Fruit fly (Drosophila melanogaster) whole organism, embryonic: ENCODE results near the gene zen.

Experiments used
- Atf6 ChIP-seq: fragments of 200-800 bp; sonication (Bioruptor generic); IDR thresholded peaks from 2 replicates; pipeline ENCODE4 v1.3.6; 2022; ENCODE audit warnings: missing biosample characterization, missing genetic modification characterization
- Bteb2 ChIP-seq: fragments of 200-800 bp; sonication (Bioruptor generic); optimal IDR thresholded peaks from 2 replicates; lab custom pipeline; 2016; ENCODE audit warnings: missing biosample characterization, missing genetic modification characterization
- CG11456 ChIP-seq: fragments of 200-800 bp; sonication (Bioruptor generic); IDR thresholded peaks from 3 replicates; pipeline ENCODE4 v1.3.6; 2022; ENCODE audit warnings: missing biosample characterization, missing genetic modification characterization
- CG11504 ChIP-seq: fragments of 200-800 bp; sonication (Bioruptor generic); optimal IDR thresholded peaks from 3 replicates; lab custom pipeline; 2019; ENCODE audit warnings: missing biosample characterization, mild to moderate bottlenecking, missing genetic modification characterization, moderate library complexity
- CG11560 ChIP-seq: fragments of 200-800 bp; sonication (Bioruptor generic); IDR thresholded peaks from 3 replicates; pipeline ENCODE4 v1.3.6; 2022; ENCODE audit warnings: missing biosample characterization, missing genetic modification characterization
- CG15073 ChIP-seq: fragments of 200-800 bp; sonication (Bioruptor generic); optimal IDR thresholded peaks from 2 replicates; lab custom pipeline; 2016; ENCODE audit warnings: missing biosample characterization, missing genetic modification characterization
- CG15514 ChIP-seq: fragments of 200-800 bp; sonication (Bioruptor generic); optimal IDR thresholded peaks from 3 replicates; lab custom pipeline; 2017; ENCODE audit warnings: missing biosample characterization, missing genetic modification characterization, mild to moderate bottlenecking, moderate library complexity, missing genetic modification reagents
- CG1603 ChIP-seq: fragments of 200-800 bp; sonication (Bioruptor generic); optimal IDR thresholded peaks from 2 replicates; lab custom pipeline; 2019; ENCODE audit warnings: missing biosample characterization, mild to moderate bottlenecking, missing genetic modification characterization, moderate library complexity
- CG16813 ChIP-seq: fragments of 200-800 bp; sonication (Bioruptor generic); IDR thresholded peaks from 3 replicates; pipeline ENCODE4 v1.3.6; 2022; ENCODE audit warnings: missing biosample characterization, missing genetic modification characterization; ENCODE audit not compliant: partially characterized antibody
- CG17802 ChIP-seq: fragments of 200-800 bp; sonication (Bioruptor generic); optimal IDR thresholded peaks from 2 replicates; lab custom pipeline; 2018; ENCODE audit warnings: missing biosample characterization, mild to moderate bottlenecking, missing genetic modification characterization, moderate library complexity
- CG18011 ChIP-seq: fragments of 200-800 bp; sonication (Bioruptor generic); optimal IDR thresholded peaks from 2 replicates; lab custom pipeline; 2017; ENCODE audit warnings: missing biosample characterization, missing genetic modification characterization, mild to moderate bottlenecking, moderate library complexity, missing genotype
- CG2199 ChIP-seq: fragments of 200-800 bp; sonication (Bioruptor generic); IDR thresholded peaks from 3 replicates; pipeline ENCODE4 v1.3.6; 2022; ENCODE audit warnings: missing biosample characterization, missing genetic modification characterization
- CG32767 ChIP-seq: fragments of 200-800 bp; sonication (Bioruptor generic); IDR thresholded peaks from 2 replicates; pipeline ENCODE4 v1.3.6; 2022; ENCODE audit warnings: missing biosample characterization, missing genetic modification characterization
- CG33213 ChIP-seq: fragments of 200-800 bp; sonication (Bioruptor generic); optimal IDR thresholded peaks from 3 replicates; lab custom pipeline; 2016; ENCODE audit warnings: missing biosample characterization, missing genetic modification characterization
- CG42726 ChIP-seq: fragments of 200-800 bp; sonication (Bioruptor generic); IDR thresholded peaks from 2 replicates; pipeline ENCODE4 v1.3.6; 2022; ENCODE audit warnings: missing biosample characterization, missing genetic modification characterization; ENCODE audit not compliant: partially characterized antibody
- CG7839 ChIP-seq: fragments of 200-800 bp; sonication (Bioruptor generic); optimal IDR thresholded peaks from 3 replicates; lab custom pipeline; 2018; ENCODE audit warnings: missing biosample characterization, mild to moderate bottlenecking, missing genetic modification characterization, moderate library complexity
- CTCF ChIP-seq: fragments of 200-800 bp; sonication (Bioruptor generic); optimal IDR thresholded peaks from 2 replicates; lab custom pipeline; 2017; ENCODE audit warnings: missing biosample characterization, mild to moderate bottlenecking, missing genetic modification characterization, moderate library complexity
- Dek ChIP-seq: fragments of 200-800 bp; sonication (Bioruptor generic); optimal IDR thresholded peaks from 3 replicates; lab custom pipeline; 2019; ENCODE audit warnings: missing biosample characterization, mild to moderate bottlenecking, missing genetic modification characterization, moderate library complexity
- E2f1 ChIP-seq: fragments of 200-800 bp; sonication (Bioruptor generic); IDR thresholded peaks from 2 replicates; pipeline ENCODE4 v1.3.6; 2022; ENCODE audit warnings: missing biosample characterization, missing genetic modification characterization
- HLH4C ChIP-seq: fragments of 200-800 bp; sonication (Bioruptor generic); IDR thresholded peaks from 3 replicates; pipeline ENCODE4 v1.3.6; 2022; ENCODE audit warnings: missing biosample characterization, missing genetic modification characterization; ENCODE audit not compliant: partially characterized antibody
- HLHmδ ChIP-seq: fragments of 200-800 bp; sonication (Bioruptor generic); optimal IDR thresholded peaks from 2 replicates; lab custom pipeline; 2018; ENCODE audit warnings: missing biosample characterization, mild to moderate bottlenecking, missing genetic modification characterization, moderate library complexity
- Lhr ChIP-seq: fragments of 200-800 bp; sonication (Bioruptor generic); optimal IDR thresholded peaks from 3 replicates; lab custom pipeline; 2017; ENCODE audit warnings: mild to moderate bottlenecking, missing biosample characterization, missing genetic modification reagents, missing genetic modification characterization
- Max ChIP-seq: fragments of 200-800 bp; sonication (Bioruptor generic); optimal IDR thresholded peaks from 2 replicates; lab custom pipeline; 2016; ENCODE audit warnings: missing biosample characterization, mild to moderate bottlenecking, missing genetic modification characterization
- Med ChIP-seq: fragments of 200-800 bp; sonication (Bioruptor generic); peaks from one replicate; lab custom pipeline; 2016; ENCODE audit warnings: missing biosample characterization, missing genetic modification characterization, mild to moderate bottlenecking, inconsistent platforms, moderate library complexity
- Myb ChIP-seq: fragments of 200-800 bp; sonication (Bioruptor generic); optimal IDR thresholded peaks from 2 replicates; lab custom pipeline; 2016; ENCODE audit warnings: missing biosample characterization, missing genetic modification characterization
- Scr ChIP-seq: fragments of 200-800 bp; sonication (Bioruptor generic); IDR thresholded peaks from 2 replicates; pipeline ENCODE4 v1.3.6; 2022; ENCODE audit warnings: missing biosample characterization, missing genetic modification characterization; ENCODE audit not compliant: partially characterized antibody
- amos ChIP-seq: fragments of 200-800 bp; sonication (Bioruptor generic); IDR thresholded peaks from 2 replicates; pipeline ENCODE4 v1.3.6; 2022; ENCODE audit warnings: missing biosample characterization, missing genetic modification characterization; ENCODE audit not compliant: partially characterized antibody
- bbx ChIP-seq: fragments of 200-800 bp; sonication (Bioruptor generic); IDR thresholded peaks from 2 replicates; pipeline ENCODE4 v1.3.6; 2022; ENCODE audit warnings: missing biosample characterization, missing genetic modification characterization; ENCODE audit not compliant: partially characterized antibody
- cg ChIP-seq: fragments of 200-800 bp; sonication (Bioruptor generic); optimal IDR thresholded peaks from 3 replicates; lab custom pipeline; 2019; ENCODE audit warnings: missing biosample characterization, mild to moderate bottlenecking, missing genetic modification characterization, moderate library complexity
- chif ChIP-seq, 2 experiments: fragments of 200-800 bp; sonication (Bioruptor generic); optimal IDR thresholded peaks; 3 replicates each; lab custom pipeline; 2016; ENCODE audit warnings: missing biosample characterization in 2 of 2, missing genetic modification characterization in 2 of 2
- en ChIP-seq: fragments of 200-800 bp; sonication (Bioruptor generic); optimal IDR thresholded peaks from 2 replicates; lab custom pipeline; 2016; ENCODE audit warnings: missing biosample characterization, missing genetic modification characterization
- esg ChIP-seq: fragments of 200-800 bp; sonication (Bioruptor generic); conservative IDR thresholded peaks from 2 replicates; pipeline ENCODE4 v1.3.6; 2022; ENCODE audit warnings: missing biosample characterization, missing genetic modification characterization
- fd3F ChIP-seq: fragments of 200-800 bp; sonication (Bioruptor generic); optimal IDR thresholded peaks from 2 replicates; lab custom pipeline; 2018; ENCODE audit warnings: missing biosample characterization, mild to moderate bottlenecking, missing genetic modification characterization, moderate library complexity
- gfzf ChIP-seq: fragments of 200-800 bp; sonication (Bioruptor generic); optimal IDR thresholded peaks from 2 replicates; lab custom pipeline; 2016; ENCODE audit warnings: missing biosample characterization, mild to moderate bottlenecking, missing genetic modification characterization, moderate library complexity
- insv ChIP-seq, 2 experiments: fragments of 200-800 bp; sonication (Bioruptor generic); optimal IDR thresholded peaks; 3 replicates each; lab custom pipeline; 2016 to 2018; ENCODE audit warnings: missing biosample characterization in 2 of 2, missing genetic modification characterization in 2 of 2
- knrl ChIP-seq: fragments of 200-800 bp; sonication (Bioruptor generic); IDR thresholded peaks from 3 replicates; pipeline ENCODE4 v1.3.6; 2022; ENCODE audit warnings: missing biosample characterization, missing genetic modification characterization; ENCODE audit not compliant: partially characterized antibody
- mam ChIP-seq: fragments of 200-800 bp; sonication (Bioruptor generic); optimal IDR thresholded peaks from 3 replicates; lab custom pipeline; 2016; ENCODE audit warnings: missing biosample characterization, missing genetic modification characterization
- odd ChIP-seq: fragments of 200-800 bp; sonication (Bioruptor generic); optimal IDR thresholded peaks from 2 replicates; lab custom pipeline; 2017; ENCODE audit warnings: missing biosample characterization, mild to moderate bottlenecking, missing genetic modification characterization
- phol ChIP-seq: fragments of 200-800 bp; sonication (Bioruptor generic); optimal IDR thresholded peaks from 3 replicates; lab custom pipeline; 2018; ENCODE audit warnings: missing biosample characterization, mild to moderate bottlenecking, missing genetic modification characterization, moderate library complexity
- pita ChIP-seq: fragments of 200-800 bp; sonication (Bioruptor generic); optimal IDR thresholded peaks from 2 replicates; lab custom pipeline; 2017; ENCODE audit warnings: missing biosample characterization, mild to moderate bottlenecking, missing genetic modification characterization
- sob ChIP-seq: fragments of 200-800 bp; sonication (Bioruptor generic); IDR thresholded peaks from 2 replicates; pipeline ENCODE4 v1.3.6; 2022; ENCODE audit warnings: missing biosample characterization, missing genetic modification characterization
- stwl ChIP-seq: fragments of 200-800 bp; sonication (Bioruptor generic); optimal IDR thresholded peaks from 3 replicates; lab custom pipeline; 2018; ENCODE audit warnings: missing biosample characterization, mild to moderate bottlenecking, missing genetic modification characterization, moderate library complexity
- trem ChIP-seq: fragments of 200-800 bp; optimal IDR thresholded peaks from 3 replicates; lab custom pipeline; 2019; ENCODE audit warnings: missing biosample characterization, mild to moderate bottlenecking, missing genetic modification characterization, moderate library complexity
- unc-4 ChIP-seq: fragments of 200-800 bp; sonication (Bioruptor generic); IDR thresholded peaks from 2 replicates; pipeline ENCODE4 v1.3.6; 2022; ENCODE audit warnings: missing biosample characterization, missing genetic modification characterization; ENCODE audit not compliant: partially characterized antibody
- zen2 ChIP-seq: fragments of 200-800 bp; sonication (Bioruptor generic); IDR thresholded peaks from 3 replicates; pipeline ENCODE4 v1.3.6; 2022; ENCODE audit warnings: missing biosample characterization, missing genetic modification characterization; ENCODE audit not compliant: partially characterized antibody

zen gene

DNA sequence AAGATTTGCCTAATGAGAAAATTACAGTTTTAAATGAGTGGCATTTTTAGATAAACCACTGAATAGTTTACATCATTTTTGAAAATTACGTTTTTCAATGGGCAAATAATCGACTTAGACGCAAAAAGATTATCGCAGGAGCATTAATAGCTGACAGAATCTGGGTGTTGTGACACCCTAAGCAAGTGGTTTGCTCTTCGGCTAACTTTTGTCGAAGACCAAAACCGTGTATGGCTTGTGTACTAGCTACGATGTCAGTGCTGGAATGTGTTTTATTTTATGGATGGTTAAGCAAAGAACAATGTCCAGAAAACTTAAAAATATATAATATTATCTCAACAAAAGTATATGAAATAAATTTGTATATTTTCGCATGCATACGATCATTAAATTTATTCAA lies 45.1 kb downstream of the zen start (continued):
- TF ChIP-seq CG33213 (GFP tag; lab: Kevin White, UChicago): peak; percentile 63
- TF ChIP-seq fd3F (GFP tag; lab: Kevin White, UChicago): no peak
- TF ChIP-seq phol (tag; lab: Kevin White, UChicago): no peak
- TF ChIP-seq Dek (tag; lab: Kevin White, UChicago): peak; percentile 9
- TF ChIP-seq CG15073 (GFP tag; lab: Kevin White, UChicago): no peak
- peak; percentile 42; the same call in 1 of the 3 replicates for TF ChIP-seq CG11456 (GFP tag; lab: Robert Waterston, UW)
- TF ChIP-seq unc-4: 0 out of 2 replicates have a peak, but pooled peaks have one; percentile 25
- TF ChIP-seq trem: peak; percentile 24
- TF ChIP-seq bbx (GFP tag; lab: Robert Waterston, UW): peak; percentile 55
- peak in 1 of 2 experiments; percentile 76 for TF ChIP-seq insv (GFP tag; optimal IDR thresholded peaks at IDR 0.05; lab: Kevin White, UChicago)
- no peak for TF ChIP-seq HLHmδ (GFP tag; lab: Kevin White, UChicago)
- TF ChIP-seq amos: peak; percentile 48
- peak; percentile 100 for TF ChIP-seq stwl (tag; lab: Kevin White, UChicago)
- peak; percentile 64 for TF ChIP-seq CG1603 (tag; lab: Kevin White, UChicago)
- TF ChIP-seq cg (GFP tag; lab: Kevin White, UChicago): no peak
- TF ChIP-seq sob (GFP tag; lab: Robert Waterston, UW): no peak
- TF ChIP-seq gfzf: peak; percentile 41
- no peak for TF ChIP-seq CG11560 (tag; lab: Robert Waterston, UW)
- TF ChIP-seq CG7839 (tag; lab: Kevin White, UChicago): no peak
- peak in 1 of 2 experiments; percentile 15 for TF ChIP-seq chif (GFP tag; optimal IDR thresholded peaks at IDR 0.05; lab: Kevin White, UChicago)
- TF ChIP-seq CG15514: no peak
- peak; percentile 55; the same call in 2 of the 3 replicates for TF ChIP-seq zen2 (GFP tag; lab: Robert Waterston, UW)
- no peak for TF ChIP-seq mam (GFP tag; lab: Kevin White, UChicago)
- TF ChIP-seq Med: peak; percentile 74
- TF ChIP-seq en (GFP tag; lab: Kevin White, UChicago): no peak
- TF ChIP-seq CG42726 (GFP tag; lab: Robert Waterston, UW): peak; percentile 41; the same call in 1 of the 2 replicates
- peak; percentile 55 for TF ChIP-seq CG11504 (tag; lab: Kevin White, UChicago)
- TF ChIP-seq Bteb2 (GFP tag; lab: Kevin White, UChicago): no peak
- TF ChIP-seq HLH4C (GFP tag; lab: Robert Waterston, UW): 0 out of 3 replicates have a peak, but pooled peaks have one; percentile 17
- no peak for TF ChIP-seq CG32767 (GFP tag; lab: Robert Waterston, UW)
- TF ChIP-seq Scr (GFP tag; lab: Robert Waterston, UW): peak; percentile 46; the same call in 1 of the 2 replicates
- no peak for TF ChIP-seq CG17802
- no peak for TF ChIP-seq Max
- peak; percentile 40 for TF ChIP-seq Myb

dm6 chr3R:6706327-6706726 lies 47.7 kb downstream of the zen start:
- TF ChIP-seq Myb: peak; percentile 15
- TF ChIP-seq Lhr (GFP tag; lab: Kevin White, UChicago): peak; percentile 15
- peak; percentile 50 for TF ChIP-seq amos
- peak; percentile 6 for TF ChIP-seq gfzf
- TF ChIP-seq CG2199 (GFP tag; lab: Robert Waterston, UW): peak; percentile 89; the same call in 2 of the 3 replicates
- TF ChIP-seq odd (GFP tag; lab: Kevin White, UChicago): no peak
- TF ChIP-seq CG16813 (GFP tag; lab: Robert Waterston, UW): peak; percentile 21; the same call in 1 of the 3 replicates
- TF ChIP-seq pita (GFP tag; lab: Kevin White, UChicago): peak; percentile 74
- TF ChIP-seq E2f1 (GFP tag; lab: Robert Waterston, UW): no peak
- peak; percentile 23 for TF ChIP-seq CG1603 (tag; lab: Kevin White, UChicago)
- peak; percentile 40 for TF ChIP-seq knrl (GFP tag; lab: Robert Waterston, UW)
- peak in 1 of 2 experiments; percentile 5 for TF ChIP-seq insv (GFP tag; optimal IDR thresholded peaks at IDR 0.05; lab: Kevin White, UChicago)
- no peak for TF ChIP-seq Atf6 (GFP tag; lab: Robert Waterston, UW)
- peak; percentile 86 for TF ChIP-seq CG18011 (GFP tag; lab: Kevin White, UChicago)
- TF ChIP-seq CTCF (GFP tag; lab: Kevin White, UChicago): peak; percentile 82
- peak; percentile 92 for TF ChIP-seq stwl (tag; lab: Kevin White, UChicago)
- TF ChIP-seq esg: no peak
